Fruit fly (Drosophila melanogaster) whole organism, embryonic: ENCODE measurements around the gene tok.
A peak's percentile ranks its signal among the peaks of the same experiment; 100 is the strongest.

Experiments
- BEAF-32 ChIP-seq: fragments of 200-800 bp; sonication (Bioruptor generic); optimal IDR thresholded peaks from 3 replicates; lab custom pipeline; 2017; ENCODE audit warnings: missing biosample characterization, missing genetic modification characterization, mild to moderate bottlenecking, moderate library complexity, missing genetic modification reagents
- Blimp-1 ChIP-seq: fragments of 200-800 bp; sonication (Bioruptor generic); optimal IDR thresholded peaks from 3 replicates; lab custom pipeline; 2018; ENCODE audit warnings: missing biosample characterization, missing genetic modification characterization, mild to moderate bottlenecking, moderate library complexity, missing genetic modification reagents
- CG10209 ChIP-seq: fragments of 200-800 bp; sonication (Bioruptor generic); optimal IDR thresholded peaks from 3 replicates; lab custom pipeline; 2017; ENCODE audit warnings: missing biosample characterization, mild to moderate bottlenecking, missing genetic modification characterization, missing genetic modification reagents
- CG10959 ChIP-seq: fragments of 200-800 bp; sonication (Bioruptor generic); IDR thresholded peaks from 2 replicates; pipeline ENCODE4 v1.3.6; 2022; ENCODE audit warnings: missing biosample characterization, missing genetic modification characterization
- CG11504 ChIP-seq: fragments of 200-800 bp; sonication (Bioruptor generic); optimal IDR thresholded peaks from 3 replicates; lab custom pipeline; 2019; ENCODE audit warnings: missing biosample characterization, mild to moderate bottlenecking, missing genetic modification characterization, moderate library complexity
- CG12155 ChIP-seq: fragments of 200-800 bp; sonication (Bioruptor generic); optimal IDR thresholded peaks from 3 replicates; lab custom pipeline; 2016; ENCODE audit warnings: missing biosample characterization, missing genetic modification characterization
- CG13287 ChIP-seq: fragments of 200-800 bp; sonication (Bioruptor generic); IDR thresholded peaks from 2 replicates; pipeline ENCODE4 v1.3.6; 2022; ENCODE audit warnings: missing biosample characterization, missing genetic modification characterization; ENCODE audit not compliant: partially characterized antibody
- CG13894 ChIP-seq: fragments of 200-800 bp; sonication (Bioruptor generic); optimal IDR thresholded peaks from 3 replicates; lab custom pipeline; 2018; ENCODE audit warnings: missing biosample characterization, mild to moderate bottlenecking, missing genetic modification characterization, moderate library complexity
- CG15514 ChIP-seq: fragments of 200-800 bp; sonication (Bioruptor generic); optimal IDR thresholded peaks from 3 replicates; lab custom pipeline; 2017; ENCODE audit warnings: missing biosample characterization, missing genetic modification characterization, mild to moderate bottlenecking, moderate library complexity, missing genetic modification reagents
- CG1603 ChIP-seq: fragments of 200-800 bp; sonication (Bioruptor generic); optimal IDR thresholded peaks from 2 replicates; lab custom pipeline; 2019; ENCODE audit warnings: missing biosample characterization, mild to moderate bottlenecking, missing genetic modification characterization, moderate library complexity
- CG17328 ChIP-seq: fragments of 200-800 bp; sonication (Bioruptor generic); IDR thresholded peaks from 2 replicates; pipeline ENCODE4 v1.3.6; 2022; ENCODE audit warnings: missing biosample characterization, missing genetic modification characterization
- CG17568 ChIP-seq: fragments of 200-800 bp; sonication (Bioruptor generic); optimal IDR thresholded peaks from 2 replicates; lab custom pipeline; 2018; ENCODE audit warnings: missing biosample characterization, mild to moderate bottlenecking, missing genetic modification characterization, moderate library complexity
- CG2116 ChIP-seq: fragments of 200-800 bp; sonication (Bioruptor generic); optimal IDR thresholded peaks from 3 replicates; lab custom pipeline; 2018; ENCODE audit warnings: missing biosample characterization, mild to moderate bottlenecking, missing genetic modification characterization
- CG32532 ChIP-seq: fragments of 200-800 bp; sonication (Bioruptor generic); IDR thresholded peaks from 2 replicates; pipeline ENCODE4 v1.3.6; 2022; ENCODE audit warnings: missing biosample characterization, missing genetic modification characterization
- CG4617 ChIP-seq: fragments of 200-800 bp; sonication (Bioruptor generic); optimal IDR thresholded peaks from 3 replicates; lab custom pipeline; 2016; ENCODE audit warnings: missing biosample characterization, missing genetic modification characterization, borderline replicate concordance
- CG5180 ChIP-seq: fragments of 200-800 bp; sonication (Bioruptor generic); optimal IDR thresholded peaks from 3 replicates; lab custom pipeline; 2017; ENCODE audit warnings: missing biosample characterization, missing genetic modification characterization, mild to moderate bottlenecking, moderate library complexity, missing genetic modification reagents
- CG8089 ChIP-seq: fragments of 200-800 bp; sonication (Bioruptor generic); optimal IDR thresholded peaks from 3 replicates; lab custom pipeline; 2016; ENCODE audit warnings: missing biosample characterization, missing genetic modification characterization
- CG8478 ChIP-seq: fragments of >200 bp; optimal IDR thresholded peaks from 2 replicates; lab custom pipeline; 2018
- CG9797 ChIP-seq: fragments of 200-800 bp; sonication (Bioruptor generic); optimal IDR thresholded peaks from 3 replicates; lab custom pipeline; 2018; ENCODE audit warnings: missing biosample characterization, mild to moderate bottlenecking, missing genetic modification characterization
- Dp ChIP-seq: fragments of 200-800 bp; sonication (Bioruptor generic); optimal IDR thresholded peaks from 2 replicates; lab custom pipeline; 2018; ENCODE audit warnings: missing biosample characterization, mild to moderate bottlenecking, missing genetic modification characterization, moderate library complexity
- Dref ChIP-seq: fragments of 200-800 bp; sonication (Bioruptor generic); IDR thresholded peaks from 2 replicates; pipeline ENCODE4 v1.3.6; 2022; ENCODE audit warnings: missing biosample characterization, missing genetic modification characterization
- E2f2 ChIP-seq: fragments of 200-800 bp; sonication (Bioruptor generic); IDR thresholded peaks from 2 replicates; pipeline ENCODE4 v1.3.6; 2022; ENCODE audit warnings: missing biosample characterization, missing genetic modification characterization
- Elba2 ChIP-seq: fragments of 200-800 bp; sonication (Bioruptor generic); optimal IDR thresholded peaks from 3 replicates; lab custom pipeline; 2016; ENCODE audit warnings: missing biosample characterization, missing genetic modification characterization
- Ets65A ChIP-seq: fragments of 200-800 bp; sonication (Bioruptor generic); peaks from one replicate; lab custom pipeline; 2016; ENCODE audit warnings: missing biosample characterization, missing genetic modification characterization
- MBD-R2 ChIP-seq: fragments of 200-800 bp; sonication (Bioruptor generic); IDR thresholded peaks from 2 replicates; pipeline ENCODE4 v1.3.6; 2022; ENCODE audit warnings: missing biosample characterization, missing genetic modification characterization
- MESR4 ChIP-seq: fragments of 200-800 bp; sonication (Bioruptor generic); optimal IDR thresholded peaks from 2 replicates; lab custom pipeline; 2018; ENCODE audit warnings: missing biosample characterization, mild to moderate bottlenecking, missing genetic modification characterization, moderate library complexity
- Myb ChIP-seq: fragments of 200-800 bp; sonication (Bioruptor generic); optimal IDR thresholded peaks from 2 replicates; lab custom pipeline; 2016; ENCODE audit warnings: missing biosample characterization, missing genetic modification characterization
- NK7.1 ChIP-seq: fragments of 200-800 bp; sonication (Bioruptor generic); optimal IDR thresholded peaks from 3 replicates; lab custom pipeline; 2016; ENCODE audit warnings: missing biosample characterization, missing genetic modification characterization
- Scr ChIP-seq: fragments of 200-800 bp; sonication (Bioruptor generic); IDR thresholded peaks from 2 replicates; pipeline ENCODE4 v1.3.6; 2022; ENCODE audit warnings: missing biosample characterization, missing genetic modification characterization; ENCODE audit not compliant: partially characterized antibody
- Trl ChIP-seq, 3 experiments: fragments of >200 bp in 2 of 3; fragments of 200-800 bp in 1 of 3; sonication (Bioruptor generic) in 1 of 3; optimal IDR thresholded peaks; 2 replicates in 1 of 3; 3 replicates in 2 of 3; lab custom pipeline; 2016 to 2017; ENCODE audit warnings: missing biosample characterization in 1 of 3, missing genetic modification characterization in 1 of 3
- Usf ChIP-seq: fragments of 200-800 bp; sonication (Bioruptor generic); optimal IDR thresholded peaks from 2 replicates; lab custom pipeline; 2017; ENCODE audit warnings: missing genotype, missing biosample characterization, missing genetic modification characterization
- amos ChIP-seq: fragments of 200-800 bp; sonication (Bioruptor generic); IDR thresholded peaks from 2 replicates; pipeline ENCODE4 v1.3.6; 2022; ENCODE audit warnings: missing biosample characterization, missing genetic modification characterization; ENCODE audit not compliant: partially characterized antibody
- dm ChIP-seq: fragments of 200-800 bp; sonication (Bioruptor generic); optimal IDR thresholded peaks from 3 replicates; lab custom pipeline; 2016; ENCODE audit warnings: missing biosample characterization, missing genetic modification characterization
- dpn ChIP-seq, 2 experiments: fragments of 200-800 bp; sonication (Bioruptor generic); optimal IDR thresholded peaks; 3 replicates each; lab custom pipeline; 2016; ENCODE audit warnings: missing biosample characterization in 2 of 2, missing genetic modification characterization in 2 of 2
- ewg ChIP-seq: fragments of 200-800 bp; sonication (Bioruptor generic); optimal IDR thresholded peaks from 3 replicates; lab custom pipeline; 2017; ENCODE audit warnings: mild to moderate bottlenecking, missing biosample characterization, missing genetic modification reagents, missing genetic modification characterization
- eyg ChIP-seq: fragments of 200-800 bp; sonication (Bioruptor generic); optimal IDR thresholded peaks from 3 replicates; lab custom pipeline; 2016; ENCODE audit warnings: missing biosample characterization, missing genetic modification characterization
- fd96Cb ChIP-seq: fragments of 200-800 bp; sonication (Bioruptor generic); optimal IDR thresholded peaks from 2 replicates; lab custom pipeline; 2018; ENCODE audit warnings: missing biosample characterization, mild to moderate bottlenecking, missing genetic modification characterization, moderate library complexity
- gfzf ChIP-seq: fragments of 200-800 bp; sonication (Bioruptor generic); optimal IDR thresholded peaks from 2 replicates; lab custom pipeline; 2016; ENCODE audit warnings: missing biosample characterization, mild to moderate bottlenecking, missing genetic modification characterization, moderate library complexity
- grau ChIP-seq: fragments of 200-800 bp; optimal IDR thresholded peaks from 3 replicates; lab custom pipeline; 2019; ENCODE audit warnings: missing biosample characterization, mild to moderate bottlenecking, missing genetic modification characterization, moderate library complexity
- hbn ChIP-seq: fragments of 200-800 bp; sonication (Bioruptor generic); IDR thresholded peaks from 2 replicates; pipeline ENCODE4 v1.3.6; 2022; ENCODE audit warnings: missing biosample characterization, missing genetic modification characterization; ENCODE audit not compliant: partially characterized antibody
- kay ChIP-seq: fragments of 200-800 bp; sonication (Bioruptor generic); optimal IDR thresholded peaks from 2 replicates; lab custom pipeline; 2016; ENCODE audit warnings: missing biosample characterization, missing genetic modification characterization
- mam ChIP-seq: fragments of 200-800 bp; sonication (Bioruptor generic); optimal IDR thresholded peaks from 3 replicates; lab custom pipeline; 2016; ENCODE audit warnings: missing biosample characterization, missing genetic modification characterization
- pzg ChIP-seq: fragments of 200-800 bp; sonication (Bioruptor generic); optimal IDR thresholded peaks from 3 replicates; lab custom pipeline; 2018; ENCODE audit warnings: missing biosample characterization, mild to moderate bottlenecking, missing genetic modification characterization, moderate library complexity
- stwl ChIP-seq: fragments of 200-800 bp; sonication (Bioruptor generic); optimal IDR thresholded peaks from 3 replicates; lab custom pipeline; 2018; ENCODE audit warnings: missing biosample characterization, mild to moderate bottlenecking, missing genetic modification characterization, moderate library complexity
- trem ChIP-seq: fragments of 200-800 bp; optimal IDR thresholded peaks from 3 replicates; lab custom pipeline; 2019; ENCODE audit warnings: missing biosample characterization, mild to moderate bottlenecking, missing genetic modification characterization, moderate library complexity
- vvl ChIP-seq: fragments of 200-800 bp; sonication (Bioruptor generic); IDR thresholded peaks from 2 replicates; pipeline ENCODE4 v1.3.6; 2022; ENCODE audit warnings: missing biosample characterization, missing genetic modification characterization

The tok gene

DNA sequence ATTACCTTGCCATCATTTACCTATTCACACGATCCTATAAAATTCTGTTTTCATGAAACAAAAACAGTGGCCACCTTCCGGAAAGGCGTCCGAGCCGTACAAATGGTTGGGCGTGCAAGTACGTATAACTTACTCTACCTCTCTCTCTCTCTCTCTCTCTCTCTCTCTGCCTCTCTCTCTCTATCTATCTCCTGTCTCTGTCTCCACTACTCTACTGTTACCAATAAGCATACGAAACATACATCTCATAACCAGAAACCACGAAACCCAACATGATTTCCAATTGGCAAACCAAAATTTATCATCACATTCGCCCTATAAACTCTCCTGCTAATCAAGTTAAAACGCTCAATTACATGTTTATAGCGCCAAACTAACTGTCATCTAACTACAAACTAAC is 20.2 kb upstream of the tok start:
- TF ChIP-seq CG13894 (tag; lab: Kevin White, UChicago) = no peak
- TF ChIP-seq Elba2 = peak; percentile 95
- peak in 1 of 2 experiments; percentile 37 for TF ChIP-seq Trl (optimal IDR thresholded peaks at IDR 0.05; lab: Kevin White, UChicago)
- TF ChIP-seq Trl (GFP tag; optimal IDR thresholded peaks at IDR 0.05; lab: Kevin White, UChicago) = no peak
- TF ChIP-seq ewg (GFP tag; lab: Kevin White, UChicago) = no peak

dm6 chr3R:24712375-24712830 is 7.1 kb upstream of the tok start, which contains the start of the genes CG13627 and CG46316:
Gene CG13627, plus strand, starts transcription at chr3R:24712780.
Gene CG46316, plus strand, starts transcription at chr3R:24712780.
- peak; percentile 63 for TF ChIP-seq Ets65A (GFP tag; lab: Kevin White, UChicago)
- no peak for TF ChIP-seq hbn (GFP tag; lab: Robert Waterston, UW)
- TF ChIP-seq dm (GFP tag; lab: Kevin White, UChicago) = no peak
- TF ChIP-seq eyg (GFP tag; lab: Kevin White, UChicago) = no peak
- no peak for TF ChIP-seq CG8089 (GFP tag; lab: Kevin White, UChicago)
- no peak for TF ChIP-seq CG8478 (lab: Kevin White, UChicago)
- no peak for TF ChIP-seq dpn (GFP tag; optimal IDR thresholded peaks at IDR 0.05; lab: Kevin White, UChicago)
- no peak for TF ChIP-seq CG12155
- TF ChIP-seq CG5180 (GFP tag; lab: Kevin White, UChicago) = no peak
- peak; percentile 44; the same call in 1 of the 2 replicates for TF ChIP-seq vvl (GFP tag; lab: Robert Waterston, UW)
- peak; percentile 80 for TF ChIP-seq Blimp-1 (GFP tag; lab: Kevin White, UChicago)
- no peak for TF ChIP-seq Usf (GFP tag; lab: Kevin White, UChicago)
- no peak for TF ChIP-seq mam (GFP tag; lab: Kevin White, UChicago)

- no peak for TF ChIP-seq CG17568 (GFP tag; lab: Kevin White, UChicago)
- TF ChIP-seq vvl (GFP tag; lab: Robert Waterston, UW) = peak; percentile 34; the same call in 1 of the 2 replicates
- TF ChIP-seq Myb (GFP tag; lab: Kevin White, UChicago) = peak; percentile 93
- peak; percentile 48 for TF ChIP-seq MESR4 (GFP tag; lab: Kevin White, UChicago)
- TF ChIP-seq Scr = peak; percentile 41; the same call in 1 of the 2 replicates
- TF ChIP-seq E2f2 (GFP tag; lab: Robert Waterston, UW) = peak; percentile 74
- no peak for TF ChIP-seq CG32532 (GFP tag; lab: Robert Waterston, UW)
- TF ChIP-seq BEAF-32 (GFP tag; lab: Kevin White, UChicago) = peak; percentile 54
- no peak for TF ChIP-seq grau (tag; lab: Kevin White, UChicago)
- TF ChIP-seq MBD-R2 = peak; percentile 50; the same call in 1 of the 2 replicates
- peak; percentile 63 for TF ChIP-seq Dref (GFP tag; lab: Robert Waterston, UW)
- TF ChIP-seq amos (GFP tag; lab: Robert Waterston, UW) = 0 out of 2 replicates have a peak, but pooled peaks have one; percentile 21
- TF ChIP-seq CG10959 (GFP tag; lab: Robert Waterston, UW) = no peak
- no peak for TF ChIP-seq CG17328 (GFP tag; lab: Robert Waterston, UW)
- peak; percentile 29 for TF ChIP-seq CG4617 (GFP tag; lab: Kevin White, UChicago)
- no peak for TF ChIP-seq kay (GFP tag; lab: Kevin White, UChicago)
- peak; percentile 25; the same call in 1 of the 2 replicates for TF ChIP-seq CG13287 (GFP tag; lab: Robert Waterston, UW)
- TF ChIP-seq CG1603 = no peak
- no peak for TF ChIP-seq NK7.1 (GFP tag; lab: Kevin White, UChicago)
- TF ChIP-seq gfzf = peak; percentile 70
- peak; percentile 50 for TF ChIP-seq CG2116 (GFP tag; lab: Kevin White, UChicago)
- TF ChIP-seq CG11504 (tag; lab: Kevin White, UChicago) = peak; percentile 44
- TF ChIP-seq CG10209 (GFP tag; lab: Kevin White, UChicago) = no peak
- no peak for TF ChIP-seq fd96Cb (tag; lab: Kevin White, UChicago)
- peak; percentile 48 for TF ChIP-seq pzg
- peak; percentile 28 for TF ChIP-seq trem
- peak; percentile 53 for TF ChIP-seq CG9797
- TF ChIP-seq CG15514 (GFP tag; lab: Kevin White, UChicago) = no peak
- TF ChIP-seq stwl = peak; percentile 62
- peak; percentile 70 for TF ChIP-seq Dp (GFP tag; lab: Kevin White, UChicago)
Measured at dm6 chr3R:24717289-24717688, 2.2 kb upstream of the tok start, which contains the start of gene Polr2L. Gene Polr2L, plus strand, starts transcription at chr3R:24717511.
